Worm (Caenorhabditis elegans): Measurements from ENCODE around the gene nhr-119.

nhr-119 gene

DNA sequence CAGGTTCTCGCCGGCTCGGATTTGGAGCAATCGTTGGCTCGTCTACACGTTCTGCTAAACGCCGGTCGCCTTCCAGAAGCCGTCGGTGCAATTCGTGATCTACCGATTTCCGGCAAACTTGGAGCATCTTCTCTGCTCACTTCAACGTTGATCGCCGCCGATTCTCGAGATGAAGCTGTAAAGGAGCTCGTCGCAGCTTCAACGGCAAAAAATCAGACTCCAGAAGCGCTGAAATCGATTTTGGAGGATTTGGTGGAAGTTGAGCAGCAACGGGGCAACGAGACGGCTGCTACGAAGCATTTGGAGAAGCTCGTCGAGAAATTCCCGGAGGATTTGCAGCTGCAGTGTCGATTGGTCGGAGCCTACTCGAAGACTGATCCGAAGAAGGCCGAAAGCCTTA is 8.7 kb downstream of the nhr-119 start:
- no peak for TF ChIP-seq hlh-30 (tag; optimal IDR thresholded peaks at IDR 0.05; ENCODE audit: insufficient read depth)
- no peak for TF ChIP-seq ztf-16 (tag; optimal IDR thresholded peaks at IDR 0.05)
- TF ChIP-seq hlh-13 (GFP tag; optimal IDR thresholded peaks at IDR 0.05): no peak
- no peak for TF ChIP-seq gmeb-2 (tag; optimal IDR thresholded peaks at IDR 0.05)
- no peak for TF ChIP-seq pat-9 (tag; optimal IDR thresholded peaks at IDR 0.05)
- no peak for TF ChIP-seq Y22D7AL.16 (tag; optimal IDR thresholded peaks at IDR 0.05)
- no peak for TF ChIP-seq pros-1 (tag; optimal IDR thresholded peaks at IDR 0.05)

DNA sequence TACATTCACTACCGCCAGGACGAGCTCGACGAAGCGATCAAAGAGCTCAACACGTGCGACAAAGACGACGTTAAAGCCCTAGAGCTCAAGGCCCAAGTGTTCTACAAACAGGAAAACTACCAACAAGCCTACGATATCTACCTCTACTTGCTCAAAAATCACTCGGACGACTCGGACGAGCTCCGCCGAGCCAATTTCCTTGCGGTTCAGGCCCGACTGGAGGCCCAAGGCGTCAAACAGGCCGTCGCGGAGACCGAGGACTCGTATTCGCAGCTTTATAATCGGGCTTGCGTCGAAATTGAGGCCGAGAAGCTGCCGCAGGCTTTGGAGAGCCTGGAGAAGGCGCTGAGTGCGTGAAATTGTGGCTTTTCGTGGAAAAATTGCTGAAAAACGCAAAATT is 12.6 kb downstream of the nhr-119 start:
- TF ChIP-seq hlh-30 (tag; optimal IDR thresholded peaks at IDR 0.05; ENCODE audit: insufficient read depth): no peak
- no peak for TF ChIP-seq syd-9 (tag; optimal IDR thresholded peaks at IDR 0.05)
- no peak for TF ChIP-seq Y22D7AL.16 (tag; optimal IDR thresholded peaks at IDR 0.05)
- TF ChIP-seq hlh-6 (tag; optimal IDR thresholded peaks at IDR 0.05): no peak
- TF ChIP-seq pax-1 (tag; optimal IDR thresholded peaks at IDR 0.05): no peak
- TF ChIP-seq C08G9.2 (tag; optimal IDR thresholded peaks at IDR 0.05): no peak
- TF ChIP-seq che-1 (tag; optimal IDR thresholded peaks at IDR 0.05): no peak
- TF ChIP-seq mec-3 (tag; optimal IDR thresholded peaks at IDR 0.05; ENCODE audit: borderline replicate concordance): no peak
- no peak for TF ChIP-seq ceh-6 (GFP tag; optimal IDR thresholded peaks at IDR 0.05)
- no peak for TF ChIP-seq K02D7.2 (tag; optimal IDR thresholded peaks at IDR 0.05)
- no peak for TF ChIP-seq dve-1 (tag; optimal IDR thresholded peaks at IDR 0.05)
- TF ChIP-seq ceh-30 (tag; optimal IDR thresholded peaks at IDR 0.05): no peak
- TF ChIP-seq C38D4.7 (GFP tag; optimal IDR thresholded peaks at IDR 0.05): no peak
- TF ChIP-seq unc-3 (GFP tag; conservative IDR thresholded peaks at IDR 0.05): no peak
- no peak for TF ChIP-seq unc-3 (tag; optimal IDR thresholded peaks at IDR 0.05)
- no peak for TF ChIP-seq pha-2 (tag; optimal IDR thresholded peaks at IDR 0.05)
- no peak for TF ChIP-seq pag-3 (tag; optimal IDR thresholded peaks at IDR 0.05; ENCODE audit: borderline replicate concordance)

DNA sequence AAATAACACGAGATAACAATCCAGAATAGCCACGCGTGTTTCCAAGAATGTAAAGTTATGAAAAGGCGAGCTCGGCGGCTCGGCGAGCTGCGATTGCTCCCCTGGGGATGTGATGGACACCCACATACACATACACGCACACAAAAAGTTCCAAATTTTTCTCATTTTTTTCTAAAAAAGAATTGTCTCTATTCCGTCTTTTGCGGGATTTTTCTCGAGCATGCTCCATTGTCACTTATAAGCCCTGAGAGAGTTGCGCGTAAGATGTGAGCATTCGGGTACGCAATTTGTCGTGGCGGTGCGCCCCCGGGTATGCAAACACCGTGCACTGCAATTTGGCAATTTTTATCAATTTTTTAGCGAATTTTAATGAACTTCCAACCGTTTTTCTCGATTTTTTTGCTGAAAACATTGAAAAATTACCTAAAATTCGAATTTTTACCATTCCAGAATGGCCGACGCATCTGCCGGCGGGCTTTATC is 13.3 kb downstream of the nhr-119 start, which contains the start of the genes F08D12.12 and srpa-72:
TSS of gene F08D12.12 (minus strand) at position 51 of the 482 bp plus-strand sequence.
TSS of gene srpa-72 (plus strand) at position 451 of the 482 bp plus-strand sequence.
- TF ChIP-seq odd-2 (tag; optimal IDR thresholded peaks at IDR 0.05): no peak
- TF ChIP-seq lin-11 (tag; optimal IDR thresholded peaks at IDR 0.05): no peak
- TF ChIP-seq unc-42 (tag; optimal IDR thresholded peaks at IDR 0.05): no peak
- TF ChIP-seq elt-2 (tag; optimal IDR thresholded peaks at IDR 0.05): no peak
- no peak for TF ChIP-seq fkh-10 (GFP tag; optimal IDR thresholded peaks at IDR 0.05)
- TF ChIP-seq ama-1 (optimal IDR thresholded peaks at IDR 0.05): no peak
- no peak for TF ChIP-seq sox-2 (GFP tag; IDR thresholded peaks at IDR 0.05)
- no peak for TF ChIP-seq ceh-34 (tag; optimal IDR thresholded peaks at IDR 0.05)
- no peak for TF ChIP-seq rnt-1 (tag; optimal IDR thresholded peaks at IDR 0.05)
- TF ChIP-seq ztf-16 (tag; optimal IDR thresholded peaks at IDR 0.05): no peak
- no peak for TF ChIP-seq pax-1 (tag; optimal IDR thresholded peaks at IDR 0.05)
- no peak for TF ChIP-seq ceh-30 (tag; optimal IDR thresholded peaks at IDR 0.05)

DNA sequence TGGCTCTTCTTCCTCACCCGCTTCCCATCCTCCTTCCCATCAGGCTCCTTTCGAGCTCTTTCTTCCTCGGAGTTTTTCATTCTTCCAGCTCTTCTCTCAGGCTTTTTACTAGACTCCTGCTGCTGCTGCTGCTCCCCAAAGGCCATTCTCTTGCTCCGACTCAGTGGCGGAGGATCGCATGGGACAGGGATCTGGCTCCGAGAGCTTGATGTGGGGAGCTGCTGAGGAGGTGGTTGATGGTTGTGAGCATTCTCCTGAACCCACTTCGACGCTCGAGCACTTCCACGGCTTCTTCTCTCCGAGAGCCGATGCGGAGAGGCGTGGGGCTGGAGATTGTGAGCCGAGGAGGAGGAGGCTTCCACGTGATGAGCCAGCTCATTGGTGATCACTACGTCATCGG is 14.6 kb downstream of the nhr-119 start:
- TF ChIP-seq hlh-6 (tag; optimal IDR thresholded peaks at IDR 0.05) (peak; percentile 10), ets-4 (tag; optimal IDR thresholded peaks at IDR 0.05) (no peak)

DNA sequence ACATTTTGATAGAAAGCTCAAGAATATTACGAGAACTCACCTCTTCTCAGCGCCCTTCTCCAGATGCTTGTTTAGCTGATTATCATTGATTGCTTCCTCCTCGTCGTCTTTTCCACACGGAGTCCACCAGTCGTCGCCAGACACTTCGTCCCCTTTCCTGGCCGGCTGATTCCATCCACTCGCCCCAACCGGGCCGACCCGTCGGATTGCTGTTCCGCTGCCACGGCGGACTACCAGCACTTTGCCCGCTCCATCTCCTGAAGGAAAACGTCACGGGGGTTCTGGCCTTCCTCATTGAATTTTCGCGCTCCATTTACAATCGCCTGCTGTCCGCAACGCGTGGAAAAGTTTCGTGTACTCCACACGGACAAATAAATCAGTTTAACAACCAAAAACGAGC is 17.0 kb downstream of the nhr-119 start:
- TF ChIP-seq eyg-1 (tag; optimal IDR thresholded peaks at IDR 0.05) (no peak), unc-42 (tag; optimal IDR thresholded peaks at IDR 0.05) (no peak), ceh-48 (tag; optimal IDR thresholded peaks at IDR 0.05) (no peak), K02D7.2 (tag; optimal IDR thresholded peaks at IDR 0.05) (no peak), mec-3 (tag; optimal IDR thresholded peaks at IDR 0.05; ENCODE audit: borderline replicate concordance) (no peak), pha-2 (tag; optimal IDR thresholded peaks at IDR 0.05) (no peak), pros-1 (tag; optimal IDR thresholded peaks at IDR 0.05) (no peak), unc-3 (GFP tag; conservative IDR thresholded peaks at IDR 0.05) (no peak), unc-3 (tag; optimal IDR thresholded peaks at IDR 0.05) (no peak), ceh-45 (GFP tag; IDR thresholded peaks at IDR 0.05) (no peak), ceh-9 (tag; optimal IDR thresholded peaks at IDR 0.05) (no peak), nfya-1 (tag; optimal IDR thresholded peaks at IDR 0.05) (no peak), ceh-6 (GFP tag; optimal IDR thresholded peaks at IDR 0.05) (no peak), odd-2 (tag; optimal IDR thresholded peaks at IDR 0.05) (no peak), pqm-1 (tag; optimal IDR thresholded peaks at IDR 0.05) (no peak)

All from whole organism, late embryonic.